Fruit fly (Drosophila melanogaster): ENCODE measurements around the gene wkd.

Gene wkd

DNA sequence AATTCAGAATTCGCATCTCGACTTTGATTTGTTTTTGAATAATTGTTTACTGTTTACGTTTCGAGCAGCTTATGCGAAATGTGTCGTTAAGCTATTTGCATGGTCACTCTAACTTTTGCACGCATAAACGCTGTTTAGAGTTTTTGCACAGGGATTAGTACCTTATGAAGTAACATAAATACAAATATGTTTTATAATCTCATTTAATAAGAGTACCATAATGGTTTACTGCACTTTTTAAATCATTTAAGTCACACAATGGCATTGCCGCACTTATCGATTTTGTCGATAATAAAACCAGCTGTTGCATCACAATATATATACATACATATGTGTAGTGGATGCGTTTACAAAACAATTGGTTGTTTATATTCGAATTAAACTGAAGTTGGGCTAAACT lies 45.2 kb downstream of the wkd start, which contains the start of the genes CG6813 and CG18764:
Gene CG6813, minus strand, starts transcription at position 68 of the 400 bp plus-strand sequence.
Gene CG18764, plus strand, starts transcription at position 319 of the 400 bp plus-strand sequence.
- TF ChIP-seq ERR (GFP tag; optimal IDR thresholded peaks at IDR 0.05) = no peak
- peak; percentile 38 for TF ChIP-seq pzg (GFP tag; optimal IDR thresholded peaks at IDR 0.05)
- peak; percentile 72 for TF ChIP-seq Med (GFP tag)
- no peak for TF ChIP-seq HLHmδ (GFP tag; optimal IDR thresholded peaks at IDR 0.05)
- no peak for TF ChIP-seq CG14965 (GFP tag; optimal IDR thresholded peaks at IDR 0.05; ENCODE audit: borderline replicate concordance)
- TF ChIP-seq HHEX (GFP tag; optimal IDR thresholded peaks at IDR 0.05) = no peak
- no peak for TF ChIP-seq slbo (GFP tag; IDR thresholded peaks at IDR 0.05)
- TF ChIP-seq Nf-YC (tag; optimal IDR thresholded peaks at IDR 0.05) = no peak
- TF ChIP-seq CG9797 (GFP tag; optimal IDR thresholded peaks at IDR 0.05) = peak; percentile 10
- TF ChIP-seq CG1603 (tag; optimal IDR thresholded peaks at IDR 0.05) = peak; percentile 34
- TF ChIP-seq CG15073 (GFP tag; optimal IDR thresholded peaks at IDR 0.05) = no peak
- no peak for TF ChIP-seq CG32532 (GFP tag; IDR thresholded peaks at IDR 0.05)
- TF ChIP-seq CG12659 (GFP tag; optimal IDR thresholded peaks at IDR 0.05) = peak; percentile 11
- no peak for TF ChIP-seq CG8388 (GFP tag; optimal IDR thresholded peaks at IDR 0.05)
- TF ChIP-seq danr (GFP tag; IDR thresholded peaks at IDR 0.05) = no peak
- TF ChIP-seq Ptx1 (GFP tag; IDR thresholded peaks at IDR 0.05) = no peak
- TF ChIP-seq unc-4 (GFP tag; IDR thresholded peaks at IDR 0.05; ENCODE audit: partially characterized antibody) = peak; percentile 38; the same call in 1 of the 2 replicates
- TF ChIP-seq tap (tag; optimal IDR thresholded peaks at IDR 0.05) = no peak
- TF ChIP-seq sd (tag; optimal IDR thresholded peaks at IDR 0.05) = no peak
- peak; percentile 55 for TF ChIP-seq Ets65A (GFP tag)
- TF ChIP-seq hbn (GFP tag; IDR thresholded peaks at IDR 0.05; ENCODE audit: partially characterized antibody) = peak; percentile 28; the same call in 1 of the 2 replicates
- TF ChIP-seq CG2199 (GFP tag; IDR thresholded peaks at IDR 0.05) = no peak
- peak; percentile 45 for TF ChIP-seq gfzf (GFP tag; optimal IDR thresholded peaks at IDR 0.05)
- TF ChIP-seq Asciz (GFP tag; optimal IDR thresholded peaks at IDR 0.05) = no peak
- 0 out of 3 replicates have a peak, but pooled peaks have one; percentile 29 for TF ChIP-seq CG34224 (GFP tag; IDR thresholded peaks at IDR 0.05; ENCODE audit: partially characterized antibody)
- peak; percentile 68; the same call in 1 of the 2 replicates for TF ChIP-seq onecut (GFP tag; IDR thresholded peaks at IDR 0.05)
- no peak for TF ChIP-seq CG2875 (GFP tag; optimal IDR thresholded peaks at IDR 0.05)
- TF ChIP-seq Ets97D (GFP tag; optimal IDR thresholded peaks at IDR 0.05) = peak; percentile 7
- TF ChIP-seq tgo (GFP tag; IDR thresholded peaks at IDR 0.05) = no peak
- no peak for TF ChIP-seq run (tag; optimal IDR thresholded peaks at IDR 0.05)
- TF ChIP-seq CG6175 (GFP tag; IDR thresholded peaks at IDR 0.05) = no peak
- TF ChIP-seq CrebB (tag; optimal IDR thresholded peaks at IDR 0.05) = no peak
- TF ChIP-seq sna (GFP tag; IDR thresholded peaks at IDR 0.05; ENCODE audit: partially characterized antibody) = peak; percentile 61; the same call in 1 of the 2 replicates
- TF ChIP-seq Eip74EF (GFP tag; optimal IDR thresholded peaks at IDR 0.05) = no peak
- TF ChIP-seq CG6683 (GFP tag; optimal IDR thresholded peaks at IDR 0.05) = no peak
- peak; percentile 43; the same call in 1 of the 4 replicates for TF ChIP-seq chinmo (GFP tag; IDR thresholded peaks at IDR 0.05; ENCODE audit: partially characterized antibody)
- 0 out of 3 replicates have a peak, but pooled peaks have one; percentile 30 for TF ChIP-seq CG6791 (GFP tag; IDR thresholded peaks at IDR 0.05; ENCODE audit: partially characterized antibody)
- TF ChIP-seq sima (GFP tag; optimal IDR thresholded peaks at IDR 0.05) = no peak
- TF ChIP-seq Dbx (GFP tag; IDR thresholded peaks at IDR 0.05) = no peak
- TF ChIP-seq salm (tag; optimal IDR thresholded peaks at IDR 0.05) = no peak
- peak; percentile 41 for TF ChIP-seq Myb (GFP tag; optimal IDR thresholded peaks at IDR 0.05)
- TF ChIP-seq Hmr (GFP tag; optimal IDR thresholded peaks at IDR 0.05) = no peak
- TF ChIP-seq CG17912 (GFP tag; optimal IDR thresholded peaks at IDR 0.05) = no peak
- no peak for TF ChIP-seq BtbVII (GFP tag; optimal IDR thresholded peaks at IDR 0.05)
- TF ChIP-seq ttk (GFP tag; IDR thresholded peaks at IDR 0.05) = no peak
- TF ChIP-seq eve (GFP tag; optimal IDR thresholded peaks at IDR 0.05) = no peak
- peak; percentile 56 for TF ChIP-seq Scr (GFP tag; IDR thresholded peaks at IDR 0.05; ENCODE audit: partially characterized antibody)
- TF ChIP-seq HLH4C (GFP tag; IDR thresholded peaks at IDR 0.05; ENCODE audit: partially characterized antibody) = peak; percentile 41; the same call in 1 of the 3 replicates
- TF ChIP-seq ham (GFP tag; IDR thresholded peaks at IDR 0.05) = no peak

Data from whole organism, embryonic.